Worm (Caenorhabditis elegans): Measurements from ENCODE around the gene grl-11.
A peak's percentile ranks its signal among the peaks of the same experiment; 100 is the strongest.

The grl-11 gene

DNA sequence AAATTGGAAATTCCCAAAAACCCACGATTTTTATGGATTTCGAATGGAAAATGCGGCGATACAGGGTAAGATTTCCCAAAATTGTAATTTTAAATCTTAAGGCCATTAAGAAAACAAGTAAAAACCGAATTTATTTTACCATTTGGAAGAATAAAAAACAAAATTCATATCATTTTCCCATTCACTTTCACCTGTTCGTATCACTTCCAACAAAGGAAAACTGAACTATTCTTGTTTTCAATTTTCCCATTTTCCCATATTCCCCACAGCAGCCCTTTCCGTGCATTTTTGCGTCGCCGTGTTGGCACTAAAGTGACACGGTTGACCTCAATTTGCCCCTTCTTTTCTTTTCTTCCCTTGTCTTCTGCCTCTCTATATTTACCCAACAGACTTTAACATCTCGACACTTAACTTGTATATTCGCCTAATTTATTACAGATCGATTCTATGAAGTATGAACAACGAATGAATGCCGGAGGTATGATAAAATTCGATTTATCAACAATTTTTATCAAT lies 7.7 kb upstream of the grl-11 start, which contains the start of gene sec-16A.1 (continued):
- TF ChIP-seq ceh-82 (tag; optimal IDR thresholded peaks at IDR 0.05) (peak in 1 of 3 experiments; percentile 18), lin-14 (GFP tag; optimal IDR thresholded peaks at IDR 0.05) (peak; percentile 32), nhr-90 (tag; optimal IDR thresholded peaks at IDR 0.05; ENCODE audit: poor library complexity) (no peak), rnt-1 (tag; optimal IDR thresholded peaks at IDR 0.05) (peak; percentile 18), blmp-1 (tag; optimal IDR thresholded peaks at IDR 0.05) (peak; percentile 92), snu-23 (GFP tag; optimal IDR thresholded peaks at IDR 0.05) (peak; percentile 52), lin-15B (tag; optimal IDR thresholded peaks at IDR 0.05) (peak; percentile 1), nhr-20 (tag; optimal IDR thresholded peaks at IDR 0.05) (peak; percentile 43), mef-2 (tag; optimal IDR thresholded peaks at IDR 0.05) (no peak), mab-9 (GFP tag; IDR thresholded peaks at IDR 0.05) (no peak), unc-86 (tag; optimal IDR thresholded peaks at IDR 0.05) (no peak)

DNA sequence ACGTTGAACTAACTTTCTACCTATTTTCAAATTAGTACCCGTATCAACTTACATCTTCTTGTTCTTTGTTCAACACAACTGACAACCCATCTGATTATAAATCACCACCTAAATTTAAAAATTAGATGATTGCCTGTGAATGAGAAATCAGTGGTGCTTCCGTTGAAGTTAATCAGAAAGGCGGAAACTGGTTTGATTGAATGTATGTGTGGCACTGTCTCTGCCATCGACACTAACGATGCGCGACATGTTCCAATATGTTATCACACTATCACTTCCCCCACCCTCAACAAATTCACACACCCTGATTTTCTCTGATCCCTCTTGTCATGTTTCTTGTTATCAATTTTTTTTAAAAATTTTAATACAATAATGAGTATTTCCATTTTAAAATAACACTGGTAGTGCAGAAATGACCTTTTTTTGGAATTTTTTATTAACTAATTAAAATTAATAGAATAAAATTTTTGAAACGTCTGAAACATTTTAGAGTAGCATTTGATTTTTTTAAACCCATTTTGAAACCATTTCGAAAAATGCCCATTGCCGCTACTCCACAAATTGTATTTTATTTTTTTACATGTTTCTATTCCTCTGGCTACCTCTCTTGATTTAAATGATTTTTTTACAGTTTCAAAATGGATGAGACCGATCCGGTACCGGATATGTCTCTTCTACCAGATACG lies 900 bp upstream of the grl-11 start, which contains the start of gene ced-11:
Gene ced-11 (plus strand): TSS at position 636 of the 686 bp plus-strand sequence.
- TF ChIP-seq mdl-1 (tag; optimal IDR thresholded peaks at IDR 0.05) (no peak), zag-1 (tag; optimal IDR thresholded peaks at IDR 0.05) (no peak), isw-1 (GFP tag; IDR thresholded peaks at IDR 0.05) (no peak), ztf-11 (tag; optimal IDR thresholded peaks at IDR 0.05) (no peak), elt-3 (tag; optimal IDR thresholded peaks at IDR 0.05) (peak in 5 of 6 experiments; percentile 25 to 81 (median 66)), nhr-85 (tag) (peak; percentile 49), ceh-63 (GFP tag; optimal IDR thresholded peaks at IDR 0.05) (no peak), lin-35 (GFP tag; optimal IDR thresholded peaks at IDR 0.05) (peak in 1 of 2 experiments; percentile 20), tbx-2 (tag; optimal IDR thresholded peaks at IDR 0.05) (peak; percentile 49), lin-14 (GFP tag; optimal IDR thresholded peaks at IDR 0.05) (peak; percentile 71), ceh-8 (GFP tag; optimal IDR thresholded peaks at IDR 0.05) (no peak), pag-3 (tag; optimal IDR thresholded peaks at IDR 0.05; ENCODE audit: borderline replicate concordance, insufficient read depth) (peak; percentile 90), unc-130 (tag; optimal IDR thresholded peaks at IDR 0.05) (peak; percentile 37), blmp-1 (tag; optimal IDR thresholded peaks at IDR 0.05) (peak; percentile 23), nhr-90 (tag; optimal IDR thresholded peaks at IDR 0.05; ENCODE audit: poor library complexity) (peak; percentile 5), egl-13 (tag; optimal IDR thresholded peaks at IDR 0.05) (no peak), nhr-20 (tag; optimal IDR thresholded peaks at IDR 0.05) (no peak), grh-1 (GFP tag; IDR thresholded peaks at IDR 0.05) (peak; percentile 66)

DNA sequence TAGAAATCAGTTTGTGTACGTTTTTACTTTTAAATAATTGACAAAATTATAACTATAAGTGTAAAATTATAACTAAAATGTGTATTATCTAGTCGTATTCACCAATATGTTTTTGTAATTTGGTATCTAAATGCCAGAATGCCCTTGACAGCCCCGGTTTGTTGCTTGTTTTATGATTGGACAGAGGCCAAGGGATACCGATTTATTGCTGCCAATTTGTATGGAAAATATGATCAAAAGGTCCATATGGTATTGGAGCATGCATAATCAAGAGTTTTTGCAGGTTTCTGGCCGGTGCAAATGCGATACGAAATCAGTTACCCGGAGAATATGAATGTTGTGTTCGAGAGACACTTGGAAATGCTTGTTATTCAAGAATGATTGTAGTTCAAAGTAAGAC lies 2.4 kb downstream of the grl-11 start:
- TF ChIP-seq blmp-1 (tag; optimal IDR thresholded peaks at IDR 0.05), result no peak
- no peak for TF ChIP-seq C16A3.4 (tag; optimal IDR thresholded peaks at IDR 0.05)
- TF ChIP-seq mdl-1 (tag; optimal IDR thresholded peaks at IDR 0.05), result no peak

DNA sequence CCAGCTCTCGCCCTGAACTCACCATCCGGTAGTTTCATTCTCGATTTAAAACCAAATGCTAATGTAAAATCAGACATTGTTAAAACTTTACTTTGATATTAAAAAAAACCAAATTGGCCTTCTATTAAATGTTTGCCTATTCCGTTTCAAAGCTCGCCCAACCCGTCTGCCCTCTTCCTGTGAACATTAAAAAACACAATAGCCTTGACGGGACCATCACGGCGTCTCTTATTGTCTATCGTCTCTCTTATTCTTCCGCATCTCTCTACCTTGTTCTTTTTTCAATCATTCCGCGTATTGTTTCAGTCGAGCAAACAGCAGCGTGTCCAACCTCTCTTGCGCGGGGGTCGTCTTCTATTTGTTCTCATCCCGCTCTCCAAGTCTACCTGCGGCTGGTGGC lies 3.5 kb downstream of the grl-11 start, which contains the start of gene ZK512.1:
Gene ZK512.1 (plus strand): TSS at position 301 of the 400 bp plus-strand sequence.
- TF ChIP-seq ceh-90 (tag; optimal IDR thresholded peaks at IDR 0.05), result no peak
- TF ChIP-seq efl-1 (optimal IDR thresholded peaks at IDR 0.05), result no peak
- peak in 1 of 2 experiments; percentile 65 for TF ChIP-seq efl-1 (GFP tag; optimal IDR thresholded peaks at IDR 0.05 in 1 of 2)

DNA sequence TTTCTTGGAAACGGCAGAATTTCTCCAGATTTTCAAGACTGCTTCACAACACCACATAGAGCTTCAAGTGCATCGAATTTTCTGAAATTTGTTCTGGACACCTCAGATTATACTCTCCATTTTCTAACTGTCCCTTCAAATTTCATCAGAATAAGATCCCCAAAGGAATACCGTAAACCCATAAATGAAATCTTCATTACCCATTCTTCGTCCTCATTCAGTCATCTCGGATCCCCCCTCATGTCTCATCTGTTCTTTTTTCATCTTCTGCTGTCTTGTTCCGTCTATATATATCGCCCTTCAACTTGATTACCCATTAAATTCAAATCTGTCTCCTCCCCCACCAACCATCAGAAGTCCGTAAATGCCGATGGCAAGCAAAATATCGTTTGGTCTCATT lies 4.1 kb downstream of the grl-11 start:
- TF ChIP-seq lir-3 (tag; optimal IDR thresholded peaks at IDR 0.05; ENCODE audit: poor library complexity) (no peak), alr-1 (tag; optimal IDR thresholded peaks at IDR 0.05; ENCODE audit: borderline replicate concordance) (no peak), efl-1 (optimal IDR thresholded peaks at IDR 0.05) (no peak), efl-1 (GFP tag; optimal IDR thresholded peaks at IDR 0.05 in 1 of 2) (no peak), zip-4 (GFP tag; optimal IDR thresholded peaks at IDR 0.05) (no peak), elt-3 (tag; optimal IDR thresholded peaks at IDR 0.05) (no peak), lin-35 (GFP tag; optimal IDR thresholded peaks at IDR 0.05) (no peak), snpc-4 (tag; optimal IDR thresholded peaks at IDR 0.05) (no peak), blmp-1 (tag; optimal IDR thresholded peaks at IDR 0.05) (peak; percentile 0), rnt-1 (tag; optimal IDR thresholded peaks at IDR 0.05) (no peak)
